Worm (Caenorhabditis elegans) whole organism, L4 larva: ENCODE data around the gene mab-21.

ENCODE experiments used
- D1046.2 ChIP-seq: fragments of 200-800 bp; sonication (Bioruptor generic); IDR thresholded peaks from 2 replicates; pipeline ENCODE4 v1.3.6; 2022; ENCODE audit warnings: missing genetic modification characterization, missing compliant biosample characterization
- F37D6.2 ChIP-seq: sonication (generic microtip); optimal IDR thresholded peaks from 2 replicates; lab custom pipeline; 2016; ENCODE audit warnings: mild to moderate bottlenecking, missing genetic modification characterization, missing compliant biosample characterization
- F44E2.7 ChIP-seq: fragments of 200-800 bp; sonication (Bioruptor generic); IDR thresholded peaks from 2 replicates; pipeline ENCODE4 v2.1.2; 2022; ENCODE audit warnings: missing genetic modification characterization, missing compliant biosample characterization
- T26A8.4 ChIP-seq: fragments of 200-800 bp; sonication (Bioruptor generic); IDR thresholded peaks from 2 replicates; pipeline ENCODE4 v1.3.6; 2022; ENCODE audit warnings: missing genetic modification characterization, missing compliant biosample characterization
- Y105C5A.15 ChIP-seq: fragments of 200-800 bp; sonication (Bioruptor generic); IDR thresholded peaks from 2 replicates; pipeline ENCODE4 v1.3.6; 2022; ENCODE audit warnings: missing genetic modification characterization, missing compliant biosample characterization
- ZK337.2 ChIP-seq: fragments of 200-800 bp; sonication (Bioruptor generic); IDR thresholded peaks from 2 replicates; pipeline ENCODE4 v1.3.6; 2022; ENCODE audit warnings: missing genetic modification reagents, missing genetic modification characterization, missing compliant biosample characterization
- aly-2 ChIP-seq: sonication (generic microtip); optimal IDR thresholded peaks from 2 replicates; lab custom pipeline; 2018; ENCODE audit warnings: missing biosample characterization, missing genetic modification characterization
- ama-1 ChIP-seq: fragments of 150-350 bp; optimal IDR thresholded peaks from 2 replicates; lab custom pipeline; 2014; ENCODE audit warnings: inconsistent platforms, mixed read lengths
- attf-4 ChIP-seq: sonication (generic microtip); optimal IDR thresholded peaks from 3 replicates; lab custom pipeline; 2017; ENCODE audit warnings: missing biosample characterization, missing genetic modification characterization
- ceh-32 ChIP-seq: sonication (generic microtip); optimal IDR thresholded peaks from 2 replicates; lab custom pipeline; 2016; ENCODE audit warnings: mild to moderate bottlenecking, missing genetic modification characterization, missing compliant biosample characterization; ENCODE audit not compliant: poor library complexity
- ceh-44 ChIP-seq: fragments of 200-800 bp; sonication (Bioruptor generic); IDR thresholded peaks from 2 replicates; pipeline ENCODE4 v1.3.6; 2022; ENCODE audit warnings: missing genetic modification reagents, missing genetic modification characterization, missing compliant biosample characterization
- daf-16 ChIP-seq, 3 experiments: sonication (generic microtip); optimal IDR thresholded peaks; 2 replicates each; lab custom pipeline; 2016 to 2017; ENCODE audit warnings: missing genetic modification characterization in 3 of 3, missing genetic modification reagents in 3 of 3, mild to moderate bottlenecking in 2 of 3, missing compliant biosample characterization in 2 of 3, missing biosample characterization in 1 of 3, moderate library complexity in 1 of 3
- daf-8 ChIP-seq: fragments of 200-800 bp; sonication (Bioruptor generic); IDR thresholded peaks from 2 replicates; pipeline ENCODE4 v1.3.6; 2022; ENCODE audit warnings: missing genetic modification characterization, missing compliant biosample characterization
- dmd-8 ChIP-seq: fragments of 200-800 bp; sonication (Bioruptor generic); IDR thresholded peaks from 2 replicates; pipeline ENCODE4 v1.3.6; 2022; ENCODE audit warnings: missing genetic modification characterization, missing compliant biosample characterization
- duxl-1 ChIP-seq: sonication (generic microtip); optimal IDR thresholded peaks from 2 replicates; lab custom pipeline; 2016; ENCODE audit warnings: mild to moderate bottlenecking, missing genetic modification characterization, moderate library complexity, missing compliant biosample characterization; ENCODE audit not compliant: poor library complexity
- egl-27 ChIP-seq: sonication (generic microtip); optimal IDR thresholded peaks from 3 replicates; lab custom pipeline; 2017; ENCODE audit warnings: missing biosample characterization, missing genetic modification reagents, missing genetic modification characterization
- fos-1 ChIP-seq: fragments of 150-350 bp; optimal IDR thresholded peaks from 2 replicates; lab custom pipeline; 2014; ENCODE audit warnings: missing biosample characterization, missing genetic modification characterization
- hif-1 ChIP-seq, 2 experiments: sonication (generic microtip); optimal IDR thresholded peaks; 2 replicates each; lab custom pipeline; 2016 to 2017; ENCODE audit warnings: missing compliant biosample characterization in 2 of 2, missing genetic modification characterization in 2 of 2, missing genetic modification reagents in 2 of 2, missing genotype in 2 of 2, mild to moderate bottlenecking in 1 of 2
- hlh-11 ChIP-seq: fragments of 200-800 bp; sonication (Bioruptor generic); optimal IDR thresholded peaks from 2 replicates; lab custom pipeline; 2018; ENCODE audit warnings: mild to moderate bottlenecking, missing genetic modification characterization, missing compliant biosample characterization
- hmg-1.1 ChIP-seq: fragments of 200-800 bp; sonication (Bioruptor generic); IDR thresholded peaks from 2 replicates; pipeline ENCODE4 v1.3.6; 2022; ENCODE audit warnings: missing genetic modification reagents, missing genetic modification characterization, missing compliant biosample characterization
- lin-1 ChIP-seq: fragments of 200-800 bp; sonication (Bioruptor generic); IDR thresholded peaks from 2 replicates; pipeline ENCODE4 v1.3.6; 2022; ENCODE audit warnings: missing genetic modification reagents, missing genetic modification characterization, missing compliant biosample characterization
- lin-29 ChIP-seq: fragments of 200-800 bp; sonication (Bioruptor generic); IDR thresholded peaks from 2 replicates; pipeline ENCODE4 v1.3.6; 2022; ENCODE audit warnings: missing genetic modification reagents, missing genetic modification characterization, missing compliant biosample characterization
- lin-38 ChIP-seq: fragments of 200-800 bp; sonication (Bioruptor generic); IDR thresholded peaks from 2 replicates; pipeline ENCODE4 v1.3.6; 2022; ENCODE audit warnings: missing genetic modification reagents, missing genetic modification characterization, missing compliant biosample characterization
- lir-3 ChIP-seq: sonication (generic microtip); optimal IDR thresholded peaks from 2 replicates; lab custom pipeline; 2016; ENCODE audit warnings: mild to moderate bottlenecking, missing genetic modification characterization, missing compliant biosample characterization
- lsy-2 ChIP-seq, 2 experiments: fragments of 150-350 bp in 1 of 2; sonication (generic microtip) in 1 of 2; optimal IDR thresholded peaks; 2 replicates each; lab custom pipeline; 2014 to 2017; ENCODE audit warnings: missing biosample characterization in 2 of 2, missing genetic modification characterization in 2 of 2
- madf-5 ChIP-seq, 2 experiments: fragments of 200-800 bp; sonication (Bioruptor generic); IDR thresholded peaks; 2 replicates each; pipeline ENCODE4 v1.3.6; 2022; ENCODE audit warnings: missing compliant biosample characterization in 2 of 2, missing genetic modification characterization in 2 of 2
- mep-1 ChIP-seq: fragments of 150-350 bp; sonication (generic microtip); optimal IDR thresholded peaks from 3 replicates; lab custom pipeline; 2014; ENCODE audit warnings: missing biosample characterization, missing genetic modification characterization
- mes-2 ChIP-seq: sonication (generic microtip); optimal IDR thresholded peaks from 2 replicates; lab custom pipeline; 2016; ENCODE audit warnings: missing genotype, mild to moderate bottlenecking, missing genetic modification characterization, missing compliant biosample characterization; ENCODE audit not compliant: poor library complexity, severe bottlenecking
- mxl-3 ChIP-seq: fragments of 200-800 bp; sonication (Bioruptor generic); optimal IDR thresholded peaks from 2 replicates; lab custom pipeline; 2018; ENCODE audit warnings: mild to moderate bottlenecking, missing genetic modification characterization, missing compliant biosample characterization
- nhr-111 ChIP-seq: fragments of 200-800 bp; sonication (Bioruptor generic); optimal IDR thresholded peaks from 2 replicates; lab custom pipeline; 2018; ENCODE audit warnings: mild to moderate bottlenecking, missing genetic modification characterization, missing compliant biosample characterization
- nhr-237 ChIP-seq: sonication (generic microtip); optimal IDR thresholded peaks from 2 replicates; lab custom pipeline; 2017; ENCODE audit warnings: missing biosample characterization, missing genetic modification characterization
- nhr-25 ChIP-seq: sonication (generic microtip); optimal IDR thresholded peaks from 2 replicates; lab custom pipeline; 2017; ENCODE audit warnings: missing genetic modification characterization, mild to moderate bottlenecking, missing compliant biosample characterization, antibody characterized with exemption, moderate library complexity, borderline replicate concordance; ENCODE audit not compliant: insufficient read depth
- nhr-41 ChIP-seq: fragments of 200-800 bp; sonication (Bioruptor generic); IDR thresholded peaks from 2 replicates; pipeline ENCODE4 v1.3.6; 2022; ENCODE audit warnings: missing genetic modification reagents, missing genetic modification characterization, missing compliant biosample characterization
- nhr-48 ChIP-seq: sonication (generic microtip); optimal IDR thresholded peaks from 2 replicates; lab custom pipeline; 2016; ENCODE audit warnings: mild to moderate bottlenecking, missing genetic modification characterization, missing compliant biosample characterization
- nhr-6 ChIP-seq: fragments of 150-350 bp; optimal IDR thresholded peaks from 2 replicates; lab custom pipeline; 2014; ENCODE audit warnings: missing biosample characterization, missing genetic modification characterization
- pha-4 ChIP-seq, 2 experiments: fragments of 150-350 bp in 1 of 2; fragments of 200-800 bp in 1 of 2; sonication (Bioruptor generic) in 1 of 2; IDR thresholded peaks in 1 of 2; optimal IDR thresholded peaks in 1 of 2; 2 replicates each; pipeline versions ENCODE4 v1.3.6 to Lab custom; 2014 to 2022; ENCODE audit warnings: missing genetic modification characterization in 2 of 2, missing genetic modification reagents in 2 of 2, missing biosample characterization in 1 of 2, missing compliant biosample characterization in 1 of 2
- pqm-1 ChIP-seq: sonication (generic microtip); optimal IDR thresholded peaks from 2 replicates; lab custom pipeline; 2017; ENCODE audit warnings: missing biosample characterization, missing genetic modification characterization
- rbr-2 ChIP-seq: sonication (generic microtip); optimal IDR thresholded peaks from 2 replicates; lab custom pipeline; 2016; ENCODE audit warnings: missing genotype, missing genetic modification characterization, missing compliant biosample characterization
- sdz-12 ChIP-seq: fragments of 200-800 bp; sonication (Bioruptor generic); optimal IDR thresholded peaks from 2 replicates; lab custom pipeline; 2018; ENCODE audit warnings: mild to moderate bottlenecking, missing genetic modification characterization, missing compliant biosample characterization
- unc-39 ChIP-seq: sonication (generic microtip); optimal IDR thresholded peaks from 2 replicates; lab custom pipeline; 2017; ENCODE audit warnings: missing biosample characterization, missing genetic modification characterization
- unc-62 ChIP-seq, 3 experiments: fragments of 150-350 bp in 1 of 3; sonication (generic microtip); optimal IDR thresholded peaks in 2 of 3; peaks in 1 of 3; 1 replicate in 1 of 3; 2 replicates in 2 of 3; lab custom pipeline; 2014 to 2017; ENCODE audit warnings: missing biosample characterization in 3 of 3, missing genetic modification characterization in 3 of 3, missing genetic modification reagents in 3 of 3, missing genotype in 1 of 3
- vab-7 ChIP-seq: fragments of 200-800 bp; sonication (Bioruptor generic); IDR thresholded peaks from 2 replicates; pipeline ENCODE4 v1.3.6; 2022; ENCODE audit warnings: missing genetic modification reagents, missing genetic modification characterization, missing compliant biosample characterization

Gene mab-21

ce11 chrIII:4562070-4562788, 38.3 kb upstream of the mab-21 start, which contains the start of gene pan-1 (continued):
- TF ChIP-seq F37D6.2 = no peak
- peak in 1 of 2 experiments; percentile 44 for TF ChIP-seq unc-62 (GFP tag; optimal IDR thresholded peaks at IDR 0.05 in 1 of 2; lab: Kevin White, UChicago)
- TF ChIP-seq unc-62 (tag; optimal IDR thresholded peaks at IDR 0.05; lab: Kevin White, UChicago) = no peak
- TF ChIP-seq F44E2.7 (GFP tag; lab: Robert Waterston, UW) = no peak
- peak in 1 of 2 experiments; percentile 7 for TF ChIP-seq daf-16 (GFP tag; optimal IDR thresholded peaks at IDR 0.05; lab: Kevin White, UChicago)
- TF ChIP-seq daf-16 (tag; optimal IDR thresholded peaks at IDR 0.05; lab: Kevin White, UChicago) = peak; percentile 24
- no peak for TF ChIP-seq unc-39
- no peak for TF ChIP-seq aly-2 (tag; lab: Kevin White, UChicago)
- peak; percentile 68 for TF ChIP-seq mxl-3
- no peak for TF ChIP-seq ceh-32 (tag; lab: Kevin White, UChicago)
- TF ChIP-seq rbr-2 (tag; lab: Kevin White, UChicago) = peak; percentile 68
- peak in 1 of 2 experiments; percentile 14 for TF ChIP-seq hif-1 (tag; optimal IDR thresholded peaks at IDR 0.05; lab: Kevin White, UChicago)
- TF ChIP-seq nhr-48 (tag; lab: Kevin White, UChicago) = peak; percentile 34
- no peak for TF ChIP-seq D1046.2
- peak; percentile 20 to 52 for TF ChIP-seq lsy-2 (tag; optimal IDR thresholded peaks at IDR 0.05; lab: Kevin White, UChicago)
- TF ChIP-seq lir-3 (tag; lab: Kevin White, UChicago) = no peak
- no peak for TF ChIP-seq attf-4 (tag; lab: Kevin White, UChicago)
- TF ChIP-seq lin-1 (GFP tag; lab: Robert Waterston, UW) = 0 out of 2 replicates have a peak, but pooled peaks have one; percentile 10
- no peak for TF ChIP-seq lin-29 (GFP tag; lab: Robert Waterston, UW)
- TF ChIP-seq pqm-1 (tag; lab: Kevin White, UChicago) = peak; percentile 39
- TF ChIP-seq vab-7 (GFP tag; lab: Robert Waterston, UW) = no peak

- no peak for TF ChIP-seq madf-5 (GFP tag; IDR thresholded peaks at IDR 0.05; lab: Robert Waterston, UW)
- TF ChIP-seq nhr-6 (tag; lab: Kevin White, UChicago) = no peak
- TF ChIP-seq ama-1 (lab: Kevin White, UChicago) = no peak
- TF ChIP-seq mes-2 = no peak
- TF ChIP-seq lin-38 = no peak
- TF ChIP-seq egl-27 (tag; lab: Kevin White, UChicago) = no peak
- TF ChIP-seq pha-4 (GFP tag; IDR thresholded peaks at IDR 0.05; lab: Robert Waterston, UW) = no peak
- no peak for TF ChIP-seq pha-4 (tag; optimal IDR thresholded peaks at IDR 0.05; lab: Kevin White, UChicago)
- no peak for TF ChIP-seq vab-7 (GFP tag; lab: Robert Waterston, UW)
- TF ChIP-seq ZK337.2 = no peak
- TF ChIP-seq nhr-111 = no peak
- no peak for TF ChIP-seq mep-1 (tag; lab: Kevin White, UChicago)
- TF ChIP-seq, all 104 proteins: peak for 0
These were observed 32.5 kb upstream of the mab-21 start, which contains the start of gene mlcd-1 for ce11 chrIII:4568030-4568429. TSS of gene mlcd-1 (minus strand) at chrIII:4568130.

DNA sequence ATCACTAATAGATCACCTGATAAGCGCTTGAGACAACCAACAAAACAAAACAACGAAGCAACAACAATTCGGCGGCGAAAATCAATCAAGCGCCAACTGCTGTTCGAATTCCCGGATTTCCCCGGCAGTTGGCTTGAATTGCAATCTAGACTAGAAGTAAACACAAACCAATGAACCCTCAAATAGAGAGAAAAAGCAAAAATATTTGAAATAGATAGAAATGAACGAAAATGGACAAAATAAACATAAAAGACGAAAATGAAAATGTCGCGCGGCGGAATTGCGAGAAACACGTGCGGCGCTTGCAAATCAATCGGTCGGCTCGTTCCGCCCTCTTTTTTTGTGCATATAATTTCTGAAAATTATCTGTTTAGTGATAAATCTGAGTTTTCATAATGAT, 32.1 kb upstream of the mab-21 start, which contains the start of gene idhg-1:
Gene idhg-1, plus strand, starts transcription at position 343 of the 400 bp plus-strand sequence.
- TF ChIP-seq pha-4 (GFP tag; IDR thresholded peaks at IDR 0.05; lab: Robert Waterston, UW) (no peak; the same call in 1 of the 2 replicates), pha-4 (tag; optimal IDR thresholded peaks at IDR 0.05; lab: Kevin White, UChicago) (no peak), T26A8.4 (peak; percentile 76; the same call in 1 of the 2 replicates), nhr-25 (no peak), fos-1 (tag; lab: Kevin White, UChicago) (no peak), lsy-2 (tag; optimal IDR thresholded peaks at IDR 0.05; lab: Kevin White, UChicago) (peak in 1 of 2 experiments; percentile 72), ZK337.2 (no peak), duxl-1 (tag; lab: Kevin White, UChicago) (peak; percentile 70), sdz-12 (GFP tag; lab: Kevin White, UChicago) (no peak), daf-8 (GFP tag; lab: Robert Waterston, UW) (no peak), egl-27 (tag; lab: Kevin White, UChicago) (no peak), dmd-8 (GFP tag; lab: Robert Waterston, UW) (no peak), D1046.2 (no peak), Y105C5A.15 (GFP tag; lab: Robert Waterston, UW) (no peak), nhr-6 (tag; lab: Kevin White, UChicago) (no peak), unc-62 (GFP tag; optimal IDR thresholded peaks at IDR 0.05 in 1 of 2; lab: Kevin White, UChicago) (peak in 1 of 2 experiments; percentile 44), unc-62 (tag; optimal IDR thresholded peaks at IDR 0.05; lab: Kevin White, UChicago) (no peak), hmg-1.1 (GFP tag; lab: Robert Waterston, UW) (peak; percentile 61; the same call in 1 of the 2 replicates), nhr-41 (GFP tag; lab: Robert Waterston, UW) (no peak), unc-39 (no peak), hlh-11 (peak; percentile 57), ceh-44 (GFP tag; lab: Robert Waterston, UW) (no peak), nhr-237 (tag; lab: Kevin White, UChicago) (no peak), lin-1 (GFP tag; lab: Robert Waterston, UW) (0 out of 2 replicates have a peak, but pooled peaks have one; percentile 48), F44E2.7 (GFP tag; lab: Robert Waterston, UW) (no peak)
